Worm (Caenorhabditis elegans) whole organism, L1 larva: Measurements from ENCODE around the gene ula-1.

Source experiments
- C04F5.9 ChIP-seq: sonication (generic microtip); optimal IDR thresholded peaks from 2 replicates; lab custom pipeline; 2016; ENCODE audit warnings: missing genetic modification characterization, missing compliant biosample characterization
- C16A3.4 ChIP-seq: fragments of 150-350 bp; optimal IDR thresholded peaks from 2 replicates; lab custom pipeline; 2014; ENCODE audit warnings: missing biosample characterization, missing genetic modification characterization
- C34B4.2 ChIP-seq: sonication (generic microtip); optimal IDR thresholded peaks from 2 replicates; lab custom pipeline; 2017; ENCODE audit warnings: mild to moderate bottlenecking, missing genetic modification characterization, missing compliant biosample characterization
- F16B12.6 ChIP-seq: fragments of 150-350 bp; optimal IDR thresholded peaks from 2 replicates; lab custom pipeline; 2014; ENCODE audit warnings: missing biosample characterization, missing genetic modification characterization
- Y116A8C.19 ChIP-seq: sonication (generic microtip); optimal IDR thresholded peaks from 2 replicates; lab custom pipeline; 2016; ENCODE audit warnings: missing compliant biosample characterization, missing genetic modification characterization, borderline replicate concordance
- ama-1 ChIP-seq: fragments of 150-350 bp; optimal IDR thresholded peaks from 2 replicates; lab custom pipeline; 2014
- blmp-1 ChIP-seq: fragments of 150-350 bp; optimal IDR thresholded peaks from 2 replicates; lab custom pipeline; 2014; ENCODE audit warnings: missing biosample characterization, missing genetic modification characterization
- ceh-82 ChIP-seq, 3 experiments: fragments of 150-350 bp in 1 of 3; sonication (generic microtip) in 2 of 3; optimal IDR thresholded peaks; 2 replicates each; lab custom pipeline; 2014 to 2017; ENCODE audit warnings: missing biosample characterization in 3 of 3, missing genetic modification characterization in 3 of 3
- ceh-88 ChIP-seq: fragments of 200-800 bp; sonication (Bioruptor generic); IDR thresholded peaks from 2 replicates; pipeline ENCODE4 v1.3.6; 2022; ENCODE audit warnings: missing genetic modification characterization, missing compliant biosample characterization
- dpl-1 ChIP-seq, 3 experiments: fragments of 150-350 bp in 2 of 3; sonication (generic microtip) in 1 of 3; optimal IDR thresholded peaks; 2 replicates each; lab custom pipeline; 2014 to 2017; ENCODE audit warnings: missing biosample characterization in 3 of 3, missing genetic modification characterization in 3 of 3, missing genetic modification reagents in 3 of 3
- efl-1 ChIP-seq, 4 experiments: fragments of 150-350 bp; optimal IDR thresholded peaks in 3 of 4; peaks in 1 of 4; 1 replicate in 1 of 4; 2 replicates in 3 of 4; lab custom pipeline; 2014; ENCODE audit warnings: missing biosample characterization in 2 of 4, missing genetic modification characterization in 2 of 4, missing genetic modification reagents in 2 of 4
- egl-13 ChIP-seq: sonication (generic microtip); optimal IDR thresholded peaks from 2 replicates; lab custom pipeline; 2016; ENCODE audit warnings: missing genotype, missing genetic modification reagents, missing genetic modification characterization, missing compliant biosample characterization
- elt-2 ChIP-seq: sonication (generic microtip); optimal IDR thresholded peaks from 2 replicates; lab custom pipeline; 2016; ENCODE audit warnings: missing genetic modification characterization, mild to moderate bottlenecking, inconsistent platforms, missing compliant biosample characterization, missing genetic modification reagents
- fkh-4 ChIP-seq: sonication (generic microtip); optimal IDR thresholded peaks from 2 replicates; lab custom pipeline; 2016; ENCODE audit warnings: missing compliant biosample characterization, missing genetic modification characterization, borderline replicate concordance
- fos-1 ChIP-seq: fragments of 150-350 bp; optimal IDR thresholded peaks from 2 replicates; lab custom pipeline; 2014; ENCODE audit warnings: missing biosample characterization, missing genetic modification characterization
- hlh-17 ChIP-seq: fragments of 200-800 bp; sonication (Bioruptor generic); optimal IDR thresholded peaks from 2 replicates; lab custom pipeline; 2018; ENCODE audit warnings: missing genetic modification characterization, mild to moderate bottlenecking, missing compliant biosample characterization, moderate library complexity, borderline replicate concordance
- irx-1 ChIP-seq: sonication (generic microtip); optimal IDR thresholded peaks from 2 replicates; lab custom pipeline; 2016; ENCODE audit warnings: missing genetic modification characterization, missing compliant biosample characterization
- jun-1 ChIP-seq: fragments of 150-350 bp; optimal IDR thresholded peaks from 2 replicates; lab custom pipeline; 2014; ENCODE audit warnings: missing biosample characterization, missing genetic modification reagents, missing genetic modification characterization
- lin-13 ChIP-seq: fragments of 150-350 bp; optimal IDR thresholded peaks from 2 replicates; lab custom pipeline; 2014; ENCODE audit warnings: missing biosample characterization, missing genetic modification reagents, missing genetic modification characterization
- lin-14 ChIP-seq: fragments of 200-800 bp; sonication (Bioruptor generic); optimal IDR thresholded peaks from 2 replicates; lab custom pipeline; 2018; ENCODE audit warnings: mild to moderate bottlenecking, missing genetic modification characterization, moderate library complexity, missing compliant biosample characterization
- lin-15B ChIP-seq: fragments of 150-350 bp; sonication (generic microtip); optimal IDR thresholded peaks from 3 replicates; lab custom pipeline; 2014; ENCODE audit warnings: missing biosample characterization, missing genetic modification characterization
- lin-35 ChIP-seq, 2 experiments: fragments of 150-350 bp; optimal IDR thresholded peaks; 2 replicates each; lab custom pipeline; 2014; ENCODE audit warnings: missing biosample characterization in 2 of 2, missing genetic modification characterization in 2 of 2, missing genetic modification reagents in 2 of 2
- lin-39 ChIP-seq: fragments of 150-350 bp; optimal IDR thresholded peaks from 2 replicates; lab custom pipeline; 2014; ENCODE audit warnings: missing biosample characterization, missing genetic modification reagents, missing genetic modification characterization
- lsy-2 ChIP-seq, 2 experiments: fragments of 150-350 bp; optimal IDR thresholded peaks; 2 replicates each; lab custom pipeline; 2014; ENCODE audit warnings: missing biosample characterization in 2 of 2, missing genetic modification characterization in 2 of 2
- mdl-1 ChIP-seq, 2 experiments: fragments of 150-350 bp; optimal IDR thresholded peaks; 2 replicates each; lab custom pipeline; 2014 to 2017; ENCODE audit warnings: missing biosample characterization in 2 of 2, missing genetic modification characterization in 2 of 2, inconsistent platforms in 1 of 2
- mep-1 ChIP-seq: fragments of 150-350 bp; optimal IDR thresholded peaks from 2 replicates; lab custom pipeline; 2014; ENCODE audit warnings: missing biosample characterization, missing genetic modification characterization
- nhr-20 ChIP-seq: sonication (generic microtip); optimal IDR thresholded peaks from 2 replicates; lab custom pipeline; 2016; ENCODE audit warnings: mild to moderate bottlenecking, missing genetic modification characterization, missing compliant biosample characterization
- nhr-47 ChIP-seq: sonication (generic microtip); optimal IDR thresholded peaks from 2 replicates; lab custom pipeline; 2016; ENCODE audit warnings: mild to moderate bottlenecking, missing genetic modification characterization, moderate library complexity, missing compliant biosample characterization
- nhr-71 ChIP-seq: sonication (generic microtip); optimal IDR thresholded peaks from 2 replicates; lab custom pipeline; 2016; ENCODE audit warnings: mild to moderate bottlenecking, missing genetic modification characterization, moderate library complexity, missing compliant biosample characterization
- nhr-77 ChIP-seq: fragments of 150-350 bp; optimal IDR thresholded peaks from 2 replicates; lab custom pipeline; 2014; ENCODE audit warnings: missing biosample characterization, missing genetic modification characterization
- nhr-85 ChIP-seq: sonication (generic microtip); peaks from one replicate; lab custom pipeline; 2016; ENCODE audit warnings: missing genetic modification characterization, inconsistent platforms, missing compliant biosample characterization
- nhr-90 ChIP-seq: sonication (generic microtip); optimal IDR thresholded peaks from 2 replicates; lab custom pipeline; 2016; ENCODE audit warnings: mild to moderate bottlenecking, missing genetic modification characterization, missing compliant biosample characterization; ENCODE audit not compliant: poor library complexity
- pax-3 ChIP-seq: fragments of 200-800 bp; sonication (Bioruptor generic); optimal IDR thresholded peaks from 2 replicates; lab custom pipeline; 2018; ENCODE audit warnings: mild to moderate bottlenecking, missing genetic modification characterization, moderate library complexity, missing compliant biosample characterization
- rnt-1 ChIP-seq: sonication (generic microtip); optimal IDR thresholded peaks from 2 replicates; lab custom pipeline; 2016; ENCODE audit warnings: mild to moderate bottlenecking, missing genetic modification characterization, moderate library complexity, missing compliant biosample characterization
- snu-23 ChIP-seq: sonication (generic microtip); optimal IDR thresholded peaks from 2 replicates; lab custom pipeline; 2016; ENCODE audit warnings: missing genetic modification characterization, missing compliant biosample characterization
- sox-4 ChIP-seq: sonication (generic microtip); optimal IDR thresholded peaks from 2 replicates; lab custom pipeline; 2016; ENCODE audit warnings: missing genetic modification characterization, missing compliant biosample characterization
- tbx-2 ChIP-seq: sonication (generic microtip); optimal IDR thresholded peaks from 2 replicates; lab custom pipeline; 2016; ENCODE audit warnings: missing genetic modification characterization, missing compliant biosample characterization
- unc-30 ChIP-seq: sonication (generic microtip); optimal IDR thresholded peaks from 2 replicates; lab custom pipeline; 2017; ENCODE audit warnings: missing biosample characterization, missing genetic modification characterization
- unc-86 ChIP-seq: sonication (generic microtip); optimal IDR thresholded peaks from 2 replicates; lab custom pipeline; 2016; ENCODE audit warnings: missing genetic modification characterization, missing compliant biosample characterization
- unc-98 ChIP-seq: fragments of 200-800 bp; sonication (Bioruptor generic); IDR thresholded peaks from 2 replicates; pipeline ENCODE4 v1.3.6; 2022; ENCODE audit warnings: missing genetic modification characterization, missing compliant biosample characterization
- xbp-1 ChIP-seq: sonication (generic microtip); optimal IDR thresholded peaks from 2 replicates; lab custom pipeline; 2016; ENCODE audit warnings: missing genetic modification characterization, missing compliant biosample characterization
- zag-1 ChIP-seq: fragments of 150-350 bp; optimal IDR thresholded peaks from 2 replicates; lab custom pipeline; 2014; ENCODE audit warnings: missing biosample characterization, missing genetic modification characterization

Gene ula-1

DNA sequence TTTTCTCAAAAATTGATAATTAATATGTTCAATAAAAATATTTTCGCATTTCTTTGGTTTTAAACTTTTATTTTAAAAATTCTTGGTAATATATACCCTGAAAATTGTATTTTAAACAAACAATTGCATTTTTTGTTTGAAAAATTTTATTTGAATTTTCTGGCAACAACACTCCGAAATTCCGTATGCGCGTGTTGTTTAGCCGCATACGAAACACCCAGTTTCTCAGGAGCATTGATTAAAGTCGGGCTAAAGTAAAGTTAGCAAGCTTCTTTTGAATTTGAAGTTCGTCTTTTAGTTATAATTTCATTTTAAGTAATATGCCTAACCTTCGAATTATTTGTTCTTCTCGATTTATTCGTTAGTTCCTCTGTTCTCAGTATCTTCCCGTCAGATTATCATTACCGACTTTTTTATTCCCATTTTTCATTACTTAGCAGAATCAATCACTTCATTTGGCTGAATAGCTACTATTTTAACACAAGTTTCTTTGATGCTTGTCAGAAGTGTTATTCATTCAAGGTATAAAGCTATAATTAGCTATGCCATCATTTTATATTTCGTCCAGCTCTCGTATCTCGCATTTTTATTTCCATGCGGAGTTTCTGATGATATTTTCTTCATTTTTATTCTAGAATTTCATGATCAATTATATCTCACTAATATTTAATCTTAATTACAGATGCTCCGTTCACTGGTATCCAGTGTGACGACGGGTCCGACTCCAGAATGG lies 14.9 kb upstream of the ula-1 start, which contains the start of gene mrps-18C:
mrps-18C (plus strand) TSS at position 683 of the 733 bp plus-strand sequence.
- TF ChIP-seq efl-1 (optimal IDR thresholded peaks at IDR 0.05; lab: Kevin White, UChicago) (peak; percentile 48 to 66), efl-1 (GFP tag; optimal IDR thresholded peaks at IDR 0.05 in 1 of 2; lab: Kevin White, UChicago) (peak; percentile 68 to 96), blmp-1 (peak; percentile 18), jun-1 (tag; lab: Kevin White, UChicago) (no peak), dpl-1 (GFP tag; optimal IDR thresholded peaks at IDR 0.05; lab: Kevin White, UChicago) (peak; percentile 42 to 70 (median 59)), mep-1 (peak; percentile 47), lsy-2 (tag; optimal IDR thresholded peaks at IDR 0.05; lab: Kevin White, UChicago) (peak; percentile 19 to 60), C04F5.9 (no peak), rnt-1 (tag; lab: Kevin White, UChicago) (peak; percentile 35), tbx-2 (tag; lab: Kevin White, UChicago) (no peak), snu-23 (GFP tag; lab: Kevin White, UChicago) (peak; percentile 16), lin-15B (peak; percentile 34), lin-13 (GFP tag; lab: Kevin White, UChicago) (no peak), hlh-17 (GFP tag; lab: Kevin White, UChicago) (no peak), nhr-71 (tag; lab: Kevin White, UChicago) (peak; percentile 45), fos-1 (no peak), lin-35 (GFP tag; optimal IDR thresholded peaks at IDR 0.05; lab: Kevin White, UChicago) (peak; percentile 60 to 69), nhr-47 (tag; lab: Kevin White, UChicago) (peak; percentile 49), nhr-85 (tag; lab: Kevin White, UChicago) (peak; percentile 2), ceh-82 (tag; optimal IDR thresholded peaks at IDR 0.05; lab: Kevin White, UChicago) (peak in 1 of 3 experiments; percentile 11), C34B4.2 (tag; lab: Kevin White, UChicago) (no peak), sox-4 (tag; lab: Kevin White, UChicago) (no peak), fkh-4 (tag; lab: Kevin White, UChicago) (no peak)

DNA sequence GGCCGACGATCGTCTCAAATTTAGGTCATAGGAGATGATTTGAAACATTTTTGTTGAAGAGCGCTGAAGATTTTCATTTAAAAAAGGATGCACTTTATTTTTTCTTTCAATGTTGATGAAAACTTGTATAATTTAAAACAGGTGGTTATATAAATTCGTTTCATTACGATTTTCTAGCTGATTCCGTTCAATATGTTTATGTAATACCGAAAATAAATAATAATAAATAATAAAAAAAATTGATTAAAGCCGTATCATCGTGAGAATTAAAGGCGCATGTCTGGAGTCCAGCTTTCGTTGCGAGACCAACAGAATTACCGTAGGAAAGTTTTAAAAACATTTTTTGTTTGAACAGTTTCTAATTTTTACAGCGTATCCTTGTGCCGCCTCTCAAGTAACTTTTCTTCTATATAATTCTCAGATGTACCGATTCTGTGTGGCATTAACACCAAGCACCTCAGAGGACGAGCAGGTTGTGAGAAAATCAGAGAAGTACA lies 12.1 kb upstream of the ula-1 start, which contains the start of the genes C26E6.12 and eri-9:
C26E6.12 (minus strand) TSS at position 51 of the 497 bp plus-strand sequence.
eri-9 (plus strand) TSS at position 248 of the 497 bp plus-strand sequence.
- TF ChIP-seq dpl-1 (GFP tag; optimal IDR thresholded peaks at IDR 0.05; lab: Kevin White, UChicago) (peak in 1 of 3 experiments; percentile 26), sox-4 (tag; lab: Kevin White, UChicago) (no peak)

DNA sequence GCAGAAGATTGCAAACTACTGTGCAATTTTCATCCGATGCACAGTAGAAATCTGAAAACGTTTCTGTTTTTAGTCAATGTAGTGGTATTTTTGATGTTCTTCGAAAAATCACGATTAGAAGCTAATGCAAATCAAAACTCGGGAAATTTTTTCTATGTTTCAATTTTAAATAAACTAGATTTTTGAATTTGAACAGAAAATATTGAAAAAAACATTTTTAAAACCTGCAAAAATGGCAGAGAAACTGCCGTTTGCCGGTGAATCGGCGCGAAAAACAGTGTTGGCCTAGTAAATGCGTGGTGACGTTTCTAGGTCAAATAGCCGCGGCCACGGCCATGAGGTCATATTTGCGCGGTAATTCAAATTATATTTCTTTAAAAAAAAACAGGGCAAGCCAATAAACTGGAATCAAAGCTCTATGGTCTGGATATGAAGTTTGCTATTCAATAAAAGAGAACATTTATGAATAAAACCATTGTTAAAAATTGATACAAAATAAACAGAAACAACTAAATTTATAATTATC lies 10.1 kb upstream of the ula-1 start, which contains the start of gene set-2:
set-2 (minus strand) TSS at position 51 of the 526 bp plus-strand sequence.
- TF ChIP-seq pax-3 (peak; percentile 78), rnt-1 (tag; lab: Kevin White, UChicago) (peak; percentile 97), zag-1 (tag; lab: Kevin White, UChicago) (no peak), ama-1 (no peak), ceh-88 (GFP tag; lab: Robert Waterston, UW) (no peak), mdl-1 (tag; optimal IDR thresholded peaks at IDR 0.05; lab: Kevin White, UChicago) (no peak), egl-13 (peak; percentile 73), fkh-4 (tag; lab: Kevin White, UChicago) (peak; percentile 79), irx-1 (tag; lab: Kevin White, UChicago) (peak; percentile 87), Y116A8C.19 (tag; lab: Kevin White, UChicago) (peak; percentile 28), xbp-1 (tag; lab: Kevin White, UChicago) (peak; percentile 75), tbx-2 (tag; lab: Kevin White, UChicago) (peak; percentile 85), nhr-20 (tag; lab: Kevin White, UChicago) (peak; percentile 65), nhr-90 (tag; lab: Kevin White, UChicago) (peak; percentile 87), mep-1 (peak; percentile 55), unc-86 (peak; percentile 25), lin-39 (no peak), lin-35 (GFP tag; optimal IDR thresholded peaks at IDR 0.05; lab: Kevin White, UChicago) (peak; percentile 95 to 96), blmp-1 (peak; percentile 44), elt-2 (peak; percentile 1), fos-1 (no peak), unc-30 (no peak), nhr-77 (tag; lab: Kevin White, UChicago) (peak; percentile 30), lin-13 (GFP tag; lab: Kevin White, UChicago) (peak; percentile 39), ceh-82 (tag; optimal IDR thresholded peaks at IDR 0.05; lab: Kevin White, UChicago) (peak; percentile 16 to 44 (median 27)), lsy-2 (tag; optimal IDR thresholded peaks at IDR 0.05; lab: Kevin White, UChicago) (peak; percentile 62 to 76), F16B12.6 (tag; lab: Kevin White, UChicago) (peak; percentile 54), unc-98 (GFP tag; lab: Robert Waterston, UW) (peak; percentile 81), nhr-47 (tag; lab: Kevin White, UChicago) (peak; percentile 81), C16A3.4 (peak; percentile 22), lin-14 (peak; percentile 63), efl-1 (optimal IDR thresholded peaks at IDR 0.05; lab: Kevin White, UChicago) (peak; percentile 93 to 95), efl-1 (GFP tag; optimal IDR thresholded peaks at IDR 0.05 in 1 of 2; lab: Kevin White, UChicago) (peak; percentile 93 to 99), dpl-1 (GFP tag; optimal IDR thresholded peaks at IDR 0.05; lab: Kevin White, UChicago) (peak; percentile 87 to 93 (median 92))
